Worm (Caenorhabditis elegans): ENCODE measurements around the gene slc-28.2.

Gene slc-28.2

ce11 chrV:3459919-3460318 lies at the start of gene slc-28.2:
slc-28.2 (plus strand) TSS chrV:3460219.
- no peak for TF ChIP-seq unc-62 (GFP tag; optimal IDR thresholded peaks at IDR 0.05)

- no peak for TF ChIP-seq unc-62 (GFP tag; optimal IDR thresholded peaks at IDR 0.05)
These were observed 47.0 kb upstream of the slc-28.2 start, which contains the start of gene txt-11 for ce11 chrV:3413010-3413409. txt-11 (plus strand) TSS chrV:3413310.

ce11 chrV:3417928-3418327 lies 42.1 kb upstream of the slc-28.2 start, which contains the start of gene T20D4.3:
T20D4.3 (plus strand) TSS chrV:3418228.
- TF ChIP-seq unc-62 (GFP tag; optimal IDR thresholded peaks at IDR 0.05), result no peak

- TF ChIP-seq unc-62 (GFP tag; optimal IDR thresholded peaks at IDR 0.05), result no peak
These were observed 35.7 kb upstream of the slc-28.2 start, which contains the start of gene srab-21 for ce11 chrV:3424341-3424740. srab-21 (minus strand) TSS chrV:3424441.

- no peak for TF ChIP-seq unc-62 (GFP tag; optimal IDR thresholded peaks at IDR 0.05)
These were observed 33.9 kb upstream of the slc-28.2 start, which contains the start of gene srab-22 for ce11 chrV:3426076-3426475. srab-22 (plus strand) TSS chrV:3426376.

ce11 chrV:3428697-3429096 lies 31.3 kb upstream of the slc-28.2 start, which contains the start of gene srab-20:
srab-20 (plus strand) TSS chrV:3428997.
- no peak for TF ChIP-seq unc-62 (GFP tag; optimal IDR thresholded peaks at IDR 0.05)

- no peak for TF ChIP-seq unc-62 (GFP tag; optimal IDR thresholded peaks at IDR 0.05)
These were observed 28.5 kb upstream of the slc-28.2 start, which contains the start of the genes T20D4.19 and srj-9 for ce11 chrV:3431535-3431990. T20D4.19 (minus strand) TSS chrV:3431635. srj-9 (plus strand) TSS chrV:3431940.

ce11 chrV:3442609-3443008 lies 17.4 kb upstream of the slc-28.2 start:
- no peak for TF ChIP-seq unc-62 (GFP tag; optimal IDR thresholded peaks at IDR 0.05)

ce11 chrV:3444777-3445089 lies 15.3 kb upstream of the slc-28.2 start, which contains the start of gene cfz-2:
cfz-2 (minus strand) TSS chrV:3444877.
- TF ChIP-seq unc-62 (GFP tag; optimal IDR thresholded peaks at IDR 0.05), result no peak

ce11 chrV:3445090-3445832 lies 14.8 kb upstream of the slc-28.2 start:
- TF ChIP-seq unc-62 (GFP tag; optimal IDR thresholded peaks at IDR 0.05), result no peak

ce11 chrV:3449810-3450209 lies 10.2 kb upstream of the slc-28.2 start:
- TF ChIP-seq unc-62 (GFP tag; optimal IDR thresholded peaks at IDR 0.05), result no peak

ce11 chrV:3450351-3450750 lies 9.7 kb upstream of the slc-28.2 start:
- TF ChIP-seq unc-62 (GFP tag; optimal IDR thresholded peaks at IDR 0.05), result no peak

ce11 chrV:3451646-3452045 lies 8.4 kb upstream of the slc-28.2 start:
- no peak for TF ChIP-seq unc-62 (GFP tag; optimal IDR thresholded peaks at IDR 0.05)

- no peak for TF ChIP-seq unc-62 (GFP tag; optimal IDR thresholded peaks at IDR 0.05)
These were observed 7.5 kb upstream of the slc-28.2 start for ce11 chrV:3452489-3452888.

- TF ChIP-seq unc-62 (GFP tag; optimal IDR thresholded peaks at IDR 0.05), result no peak
These were observed 5.4 kb upstream of the slc-28.2 start for ce11 chrV:3454620-3455019.

- no peak for TF ChIP-seq unc-62 (GFP tag; optimal IDR thresholded peaks at IDR 0.05)
These were observed 4.8 kb upstream of the slc-28.2 start for ce11 chrV:3455135-3455747.

- TF ChIP-seq unc-62 (GFP tag; optimal IDR thresholded peaks at IDR 0.05), result no peak
These were observed 3.5 kb downstream of the slc-28.2 start, which contains the start of gene slc-28.1 for ce11 chrV:3463514-3463913. slc-28.1 (plus strand) TSS chrV:3463814.

Data from whole organism, dauer.